ENCODE assay signal across 3 fruit fly cellular contexts in genomic region chr3L:11324549-11325015, dm6.
A peak's percentile ranks its signal among the peaks of the same experiment; 100 is the strongest.
TF ChIP-seq lines count a peak whose summit lies in the region.

No protein-coding gene starts in this region.

TF ChIP-seq in whole organism, embryonic, 481 proteins besides CTCF, POLR2A, EP300 and RAD21 (continued from another document and continues in another):
- no peak for TF ChIP-seq Bdp1 (GFP tag; optimal IDR thresholded peaks at IDR 0.05; lab: Kevin White, UChicago)
- no peak for TF ChIP-seq psq (GFP tag; optimal IDR thresholded peaks at IDR 0.05; lab: Kevin White, UChicago)
- no peak for TF ChIP-seq pan (optimal IDR thresholded peaks at IDR 0.05; lab: Kevin White, UChicago)
- TF ChIP-seq pan (GFP tag; optimal IDR thresholded peaks at IDR 0.05 in 1 of 2, IDR thresholded peaks at IDR 0.05 in 1 of 2): no peak
- no peak for TF ChIP-seq CG18011 (GFP tag; optimal IDR thresholded peaks at IDR 0.05; lab: Kevin White, UChicago)
- peak; percentile 6; the same call in 1 of the 2 replicates for TF ChIP-seq sob (GFP tag; IDR thresholded peaks at IDR 0.05; lab: Robert Waterston, UW)
- no peak for TF ChIP-seq Ravus (GFP tag; IDR thresholded peaks at IDR 0.05; lab: Robert Waterston, UW)
- TF ChIP-seq Gsc (GFP tag; IDR thresholded peaks at IDR 0.05; lab: Robert Waterston, UW): no peak
- no peak for TF ChIP-seq Dad (GFP tag; optimal IDR thresholded peaks at IDR 0.05; lab: Kevin White, UChicago)
- TF ChIP-seq eve (GFP tag; optimal IDR thresholded peaks at IDR 0.05; lab: Kevin White, UChicago): peak in 1 of 2 experiments; percentile 20
- no peak for TF ChIP-seq CG6813 (GFP tag; optimal IDR thresholded peaks at IDR 0.05; lab: Kevin White, UChicago)
- no peak for TF ChIP-seq CG15696 (tag; optimal IDR thresholded peaks at IDR 0.05; lab: Kevin White, UChicago)
- no peak for TF ChIP-seq ato (GFP tag; IDR thresholded peaks at IDR 0.05; lab: Robert Waterston, UW; ENCODE audit: partially characterized antibody)
- peak; percentile 96 for TF ChIP-seq sqz (GFP tag; optimal IDR thresholded peaks at IDR 0.05; lab: Kevin White, UChicago)
- no peak for TF ChIP-seq h (optimal IDR thresholded peaks at IDR 0.05; lab: Kevin White, UChicago)
- TF ChIP-seq cas (GFP tag; IDR thresholded peaks at IDR 0.05; lab: Robert Waterston, UW): no peak
- no peak for TF ChIP-seq stc (GFP tag; IDR thresholded peaks at IDR 0.05; lab: Robert Waterston, UW)
- TF ChIP-seq Dip2 (GFP tag; IDR thresholded peaks at IDR 0.05; lab: Robert Waterston, UW): no peak
- no peak for TF ChIP-seq CG10959 (GFP tag; IDR thresholded peaks at IDR 0.05; lab: Robert Waterston, UW)
- no peak for TF ChIP-seq CG34422 (GFP tag; IDR thresholded peaks at IDR 0.05; lab: Robert Waterston, UW)
- no peak for TF ChIP-seq az2 (GFP tag; optimal IDR thresholded peaks at IDR 0.05; lab: Kevin White, UChicago)
- TF ChIP-seq lbe (GFP tag; optimal IDR thresholded peaks at IDR 0.05; lab: Kevin White, UChicago): peak; percentile 49
- TF ChIP-seq dmrt99B (tag; optimal IDR thresholded peaks at IDR 0.05; lab: Kevin White, UChicago): no peak
- peak; percentile 65 for TF ChIP-seq cg (GFP tag; optimal IDR thresholded peaks at IDR 0.05; lab: Kevin White, UChicago)
- peak; percentile 73 for TF ChIP-seq Drgx (GFP tag; IDR thresholded peaks at IDR 0.05; lab: Robert Waterston, UW)
- TF ChIP-seq crol (GFP tag; IDR thresholded peaks at IDR 0.05; lab: Robert Waterston, UW): peak; percentile 29; the same call in 1 of the 2 replicates
- no peak for TF ChIP-seq E2f2 (GFP tag; IDR thresholded peaks at IDR 0.05; lab: Robert Waterston, UW)
- TF ChIP-seq CG4360 (GFP tag; IDR thresholded peaks at IDR 0.05; lab: Robert Waterston, UW): peak; percentile 98
- TF ChIP-seq sim (GFP tag; IDR thresholded peaks at IDR 0.05; lab: Robert Waterston, UW): no peak
- TF ChIP-seq peb (GFP tag; IDR thresholded peaks at IDR 0.05; lab: Robert Waterston, UW): no peak
- TF ChIP-seq CG2889 (GFP tag; IDR thresholded peaks at IDR 0.05; lab: Robert Waterston, UW): no peak
- TF ChIP-seq CG33557 (GFP tag; optimal IDR thresholded peaks at IDR 0.05; lab: Kevin White, UChicago): no peak
- TF ChIP-seq CG16779 (GFP tag; IDR thresholded peaks at IDR 0.05; lab: Robert Waterston, UW): no peak
- TF ChIP-seq Jarid2 (GFP tag; optimal IDR thresholded peaks at IDR 0.05; lab: Kevin White, UChicago): no peak
- TF ChIP-seq prd (optimal IDR thresholded peaks at IDR 0.05; lab: Kevin White, UChicago): no peak
- no peak for TF ChIP-seq prd (GFP tag; IDR thresholded peaks at IDR 0.05; lab: Robert Waterston, UW)
- TF ChIP-seq D19B (GFP tag; optimal IDR thresholded peaks at IDR 0.05; lab: Kevin White, UChicago): no peak
- no peak for TF ChIP-seq twi (tag; optimal IDR thresholded peaks at IDR 0.05; lab: Kevin White, UChicago)
- no peak for TF ChIP-seq Mad (GFP tag; optimal IDR thresholded peaks at IDR 0.05; lab: Kevin White, UChicago)
- TF ChIP-seq CG32772 (GFP tag; IDR thresholded peaks at IDR 0.05; lab: Robert Waterston, UW): peak; percentile 57; the same call in 1 of the 2 replicates
- TF ChIP-seq CG6654 (GFP tag; optimal IDR thresholded peaks at IDR 0.05; lab: Kevin White, UChicago): no peak
- peak; percentile 18 for TF ChIP-seq oc (tag; optimal IDR thresholded peaks at IDR 0.05; lab: Kevin White, UChicago)
- TF ChIP-seq ewg (GFP tag; optimal IDR thresholded peaks at IDR 0.05; lab: Kevin White, UChicago): no peak
- no peak for TF ChIP-seq CG3838 (GFP tag; optimal IDR thresholded peaks at IDR 0.05; lab: Kevin White, UChicago)
- TF ChIP-seq mld (GFP tag; IDR thresholded peaks at IDR 0.05; lab: Robert Waterston, UW; ENCODE audit: partially characterized antibody): no peak
- TF ChIP-seq vvl (GFP tag; IDR thresholded peaks at IDR 0.05; lab: Robert Waterston, UW): no peak

TF ChIP-seq in whole organism, prepupa, 60 proteins besides CTCF, POLR2A, EP300 and RAD21 (continued from another document):
- TF ChIP-seq CG6163 (GFP tag; IDR thresholded peaks at IDR 0.05; lab: Robert Waterston, UW) (peak; percentile 89; the same call in 2 of the 3 replicates), eg (GFP tag; IDR thresholded peaks at IDR 0.05; lab: Robert Waterston, UW) (peak; percentile 87), Sox14 (GFP tag; optimal IDR thresholded peaks at IDR 0.05; lab: Kevin White, UChicago) (no peak), Hr4 (GFP tag; optimal IDR thresholded peaks at IDR 0.05; lab: Kevin White, UChicago) (no peak), Ets21C (GFP tag; optimal IDR thresholded peaks at IDR 0.05; lab: Kevin White, UChicago) (no peak), CG10669 (GFP tag; optimal IDR thresholded peaks at IDR 0.05; lab: Kevin White, UChicago) (peak; percentile 57), CG11294 (GFP tag; IDR thresholded peaks at IDR 0.05; lab: Robert Waterston, UW) (no peak), CG31627 (GFP tag; optimal IDR thresholded peaks at IDR 0.05; lab: Kevin White, UChicago) (no peak), CG10631 (GFP tag; optimal IDR thresholded peaks at IDR 0.05; lab: Kevin White, UChicago) (peak; percentile 35), CG9139 (GFP tag; optimal IDR thresholded peaks at IDR 0.05; lab: Kevin White, UChicago) (peak; percentile 96), CG32006 (GFP tag; optimal IDR thresholded peaks at IDR 0.05; lab: Kevin White, UChicago) (no peak), svp (GFP tag; lab: Kevin White, UChicago) (peak; percentile 85), Hr38 (GFP tag; optimal IDR thresholded peaks at IDR 0.05; lab: Kevin White, UChicago) (no peak), Gug (GFP tag; IDR thresholded peaks at IDR 0.05; lab: Robert Waterston, UW) (0 out of 2 replicates have a peak, but pooled peaks have one; percentile 21), Sox102F (GFP tag; optimal IDR thresholded peaks at IDR 0.05; lab: Kevin White, UChicago) (peak; percentile 67), cyc (GFP tag; optimal IDR thresholded peaks at IDR 0.05; lab: Kevin White, UChicago) (peak; percentile 29), esn (GFP tag; optimal IDR thresholded peaks at IDR 0.05; lab: Kevin White, UChicago) (peak; percentile 5), OdsH (GFP tag; optimal IDR thresholded peaks at IDR 0.05; lab: Kevin White, UChicago) (peak; percentile 52), CG16779 (tag; optimal IDR thresholded peaks at IDR 0.05; lab: Kevin White, UChicago) (peak; percentile 91), dsx (GFP tag; optimal IDR thresholded peaks at IDR 0.05; lab: Kevin White, UChicago; ENCODE audit: poor library complexity, severe bottlenecking) (peak; percentile 94), CG34406 (GFP tag; optimal IDR thresholded peaks at IDR 0.05; lab: Kevin White, UChicago) (peak; percentile 61), topi (GFP tag; optimal IDR thresholded peaks at IDR 0.05; lab: Kevin White, UChicago) (peak; percentile 34), fkh (GFP tag; optimal IDR thresholded peaks at IDR 0.05; lab: Kevin White, UChicago) (no peak), CG11762 (GFP tag; optimal IDR thresholded peaks at IDR 0.05; lab: Kevin White, UChicago; ENCODE audit: insufficient read depth) (peak; percentile 47), CG8319 (GFP tag; optimal IDR thresholded peaks at IDR 0.05; lab: Kevin White, UChicago) (peak; percentile 47), CG8632 (GFP tag; optimal IDR thresholded peaks at IDR 0.05; lab: Kevin White, UChicago) (peak; percentile 58), Hr39 (GFP tag; optimal IDR thresholded peaks at IDR 0.05; lab: Kevin White, UChicago) (no peak), CG1621 (tag; optimal IDR thresholded peaks at IDR 0.05; lab: Kevin White, UChicago) (peak; percentile 77), vri (GFP tag; optimal IDR thresholded peaks at IDR 0.05; lab: Kevin White, UChicago) (peak; percentile 71), dac (GFP tag; optimal IDR thresholded peaks at IDR 0.05; lab: Kevin White, UChicago) (peak; percentile 17), CG7368 (GFP tag; optimal IDR thresholded peaks at IDR 0.05; lab: Kevin White, UChicago) (peak; percentile 42), Lpt (GFP tag; optimal IDR thresholded peaks at IDR 0.05; lab: Kevin White, UChicago) (peak; percentile 88), pdm3 (GFP tag; optimal IDR thresholded peaks at IDR 0.05; lab: Kevin White, UChicago) (peak; percentile 44), salr (GFP tag; optimal IDR thresholded peaks at IDR 0.05; lab: Kevin White, UChicago) (peak; percentile 18 to 57), CG8119 (GFP tag; IDR thresholded peaks at IDR 0.05; lab: Robert Waterston, UW) (peak; percentile 89), Smox (GFP tag; optimal IDR thresholded peaks at IDR 0.05; lab: Kevin White, UChicago) (no peak), fd59A (GFP tag; optimal IDR thresholded peaks at IDR 0.05; lab: Kevin White, UChicago) (peak; percentile 39)

TF ChIP-seq in whole organism, wandering third instar larva, 38 proteins besides CTCF, POLR2A, EP300 and RAD21 (continued from another document):
- TF ChIP-seq fru (GFP tag; optimal IDR thresholded peaks at IDR 0.05; lab: Kevin White, UChicago): peak; percentile 58
- no peak for TF ChIP-seq HLH106 (tag; optimal IDR thresholded peaks at IDR 0.05; lab: Kevin White, UChicago)
- TF ChIP-seq br (GFP tag; optimal IDR thresholded peaks at IDR 0.05; lab: Kevin White, UChicago): peak; percentile 11
- peak in 1 of 2 experiments; percentile 54 for TF ChIP-seq foxo (GFP tag; optimal IDR thresholded peaks at IDR 0.05; lab: Kevin White, UChicago)
- no peak for TF ChIP-seq usp (GFP tag; optimal IDR thresholded peaks at IDR 0.05; lab: Kevin White, UChicago)
- no peak for TF ChIP-seq h (GFP tag; optimal IDR thresholded peaks at IDR 0.05; lab: Kevin White, UChicago)
- no peak for TF ChIP-seq brk (GFP tag; optimal IDR thresholded peaks at IDR 0.05; lab: Kevin White, UChicago)
